Worm (Caenorhabditis elegans): Measurements from ENCODE around the gene ZK470.6.
A peak's percentile ranks its signal among the peaks of the same experiment; 100 is the strongest.

Gene ZK470.6

DNA sequence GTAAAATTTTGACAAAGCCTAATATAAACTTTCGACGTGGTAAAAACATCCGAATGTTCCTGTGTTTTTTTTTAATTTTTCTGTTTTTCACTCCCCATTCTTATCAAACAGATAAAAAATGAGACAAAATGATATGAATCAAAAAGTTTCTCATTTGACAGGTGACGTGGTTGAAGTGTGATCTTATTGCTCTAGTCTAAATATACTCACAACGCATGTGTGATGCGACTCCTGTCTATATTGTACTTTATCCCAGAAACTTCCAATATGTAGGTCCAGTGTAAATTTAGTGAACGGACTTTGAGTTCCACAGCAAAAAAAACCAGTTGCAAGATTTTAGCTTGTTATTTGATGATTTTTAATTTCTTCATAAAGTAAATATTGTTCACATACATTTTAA, 45.9 kb downstream of the ZK470.6 start:
- TF ChIP-seq unc-86 (tag; optimal IDR thresholded peaks at IDR 0.05) (no peak), ceh-22 (tag; optimal IDR thresholded peaks at IDR 0.05) (no peak), pha-2 (tag; optimal IDR thresholded peaks at IDR 0.05) (no peak), ets-4 (tag; optimal IDR thresholded peaks at IDR 0.05) (no peak), hlh-8 (tag; optimal IDR thresholded peaks at IDR 0.05) (no peak), sdc-2 (tag; optimal IDR thresholded peaks at IDR 0.05) (no peak), elt-2 (tag; optimal IDR thresholded peaks at IDR 0.05) (no peak), madf-2 (tag; optimal IDR thresholded peaks at IDR 0.05) (no peak), ceh-48 (tag; optimal IDR thresholded peaks at IDR 0.05) (no peak), C08G9.2 (tag; optimal IDR thresholded peaks at IDR 0.05) (no peak), zip-5 (tag; optimal IDR thresholded peaks at IDR 0.05) (no peak), ceh-14 (tag; optimal IDR thresholded peaks at IDR 0.05) (no peak), Y22D7AL.16 (tag; optimal IDR thresholded peaks at IDR 0.05) (no peak), T23F11.4 (GFP tag; optimal IDR thresholded peaks at IDR 0.05) (no peak), odd-2 (tag; optimal IDR thresholded peaks at IDR 0.05) (no peak)

DNA sequence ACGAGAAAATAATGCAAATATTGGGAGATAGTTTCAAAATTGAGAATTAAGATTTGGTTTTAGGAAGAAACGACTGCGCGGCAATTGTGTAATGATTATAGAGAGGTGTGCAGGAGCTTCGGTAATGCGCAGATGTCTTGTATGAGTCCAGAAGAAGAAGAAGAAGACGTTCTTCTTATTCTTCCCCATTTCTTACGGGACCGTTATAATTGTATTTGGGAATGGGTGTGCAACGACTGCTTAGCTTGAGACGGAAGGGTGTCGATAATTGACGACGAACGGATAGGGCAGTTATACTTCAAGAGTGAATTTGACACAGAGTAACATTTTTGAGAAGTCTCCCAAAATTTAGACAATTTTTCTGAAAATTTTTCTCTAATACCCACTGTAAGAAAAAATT, 48.6 kb downstream of the ZK470.6 start:
- TF ChIP-seq unc-42 (tag; optimal IDR thresholded peaks at IDR 0.05), result peak; percentile 57
- no peak for TF ChIP-seq ceh-24 (tag; optimal IDR thresholded peaks at IDR 0.05)

All from whole organism, late embryonic.